Worm (Caenorhabditis elegans): ENCODE data around the gene F09C6.15.

- TF ChIP-seq nhr-77 (tag; optimal IDR thresholded peaks at IDR 0.05): no peak
- no peak for TF ChIP-seq ztf-4 (tag; optimal IDR thresholded peaks at IDR 0.05)
- no peak for TF ChIP-seq rnt-1 (tag; optimal IDR thresholded peaks at IDR 0.05)
Observed at ce11 chrV:16874966-16875365, 18.6 kb upstream of the F09C6.15 start, which contains the start of gene F49A5.10.

All from whole organism, L1 larva.